Worm (Caenorhabditis elegans) whole organism, late embryonic: ENCODE results near the gene R12C12.9.
A peak's percentile ranks its signal among the peaks of the same experiment; 100 is the strongest.

ENCODE experiments used
- C38D4.7 ChIP-seq: fragments of 200-800 bp; sonication (Bioruptor generic); optimal IDR thresholded peaks from 2 replicates; lab custom pipeline; 2018; ENCODE audit warnings: mild to moderate bottlenecking, missing genetic modification characterization, moderate library complexity, missing compliant biosample characterization
- K02D7.2 ChIP-seq: sonication (generic microtip); optimal IDR thresholded peaks from 2 replicates; lab custom pipeline; 2017; ENCODE audit warnings: mild to moderate bottlenecking, missing genetic modification characterization, missing compliant biosample characterization
- Y22D7AL.16 ChIP-seq: sonication (generic microtip); optimal IDR thresholded peaks from 2 replicates; lab custom pipeline; 2016; ENCODE audit warnings: missing genetic modification characterization, missing compliant biosample characterization
- ama-1 ChIP-seq: fragments of 150-350 bp; optimal IDR thresholded peaks from 2 replicates; lab custom pipeline; 2014
- ceh-18 ChIP-seq: sonication (generic microtip); optimal IDR thresholded peaks from 2 replicates; lab custom pipeline; 2016; ENCODE audit warnings: missing genetic modification characterization, missing compliant biosample characterization
- ceh-19 ChIP-seq: fragments of 200-800 bp; sonication (Bioruptor generic); optimal IDR thresholded peaks from 2 replicates; lab custom pipeline; 2018; ENCODE audit warnings: mild to moderate bottlenecking, missing genetic modification characterization, missing compliant biosample characterization
- ceh-22 ChIP-seq: sonication (generic microtip); optimal IDR thresholded peaks from 2 replicates; lab custom pipeline; 2017; ENCODE audit warnings: missing biosample characterization, missing genetic modification characterization
- ceh-30 ChIP-seq: fragments of 150-350 bp; optimal IDR thresholded peaks from 2 replicates; lab custom pipeline; 2014; ENCODE audit warnings: missing biosample characterization, missing genetic modification characterization
- ceh-31 ChIP-seq: sonication (generic microtip); optimal IDR thresholded peaks from 2 replicates; lab custom pipeline; 2016; ENCODE audit warnings: missing genetic modification characterization, missing compliant biosample characterization
- ceh-48 ChIP-seq: sonication (generic microtip); optimal IDR thresholded peaks from 2 replicates; lab custom pipeline; 2016; ENCODE audit warnings: missing genetic modification characterization, inconsistent platforms, missing compliant biosample characterization
- ceh-6 ChIP-seq: fragments of 200-800 bp; sonication (Bioruptor generic); optimal IDR thresholded peaks from 2 replicates; lab custom pipeline; 2018; ENCODE audit warnings: mild to moderate bottlenecking, missing genetic modification characterization, missing compliant biosample characterization
- ceh-9 ChIP-seq: sonication (generic microtip); optimal IDR thresholded peaks from 2 replicates; lab custom pipeline; 2016; ENCODE audit warnings: mild to moderate bottlenecking, missing genetic modification characterization, inconsistent platforms, missing compliant biosample characterization
- dmd-4 ChIP-seq: sonication (generic microtip); optimal IDR thresholded peaks from 2 replicates; lab custom pipeline; 2016; ENCODE audit warnings: borderline replicate concordance, missing genetic modification characterization, missing compliant biosample characterization
- dve-1 ChIP-seq: sonication (generic microtip); optimal IDR thresholded peaks from 2 replicates; lab custom pipeline; 2017; ENCODE audit warnings: antibody characterized with exemption, mild to moderate bottlenecking, missing genetic modification characterization, missing compliant biosample characterization
- elt-2 ChIP-seq: sonication (generic microtip); optimal IDR thresholded peaks from 2 replicates; lab custom pipeline; 2016; ENCODE audit warnings: missing genetic modification reagents, missing genetic modification characterization, missing compliant biosample characterization
- eyg-1 ChIP-seq: sonication (generic microtip); optimal IDR thresholded peaks from 2 replicates; lab custom pipeline; 2016; ENCODE audit warnings: missing genotype, missing genetic modification characterization, missing compliant biosample characterization
- fkh-6 ChIP-seq: sonication (generic microtip); optimal IDR thresholded peaks from 2 replicates; lab custom pipeline; 2016; ENCODE audit warnings: missing genetic modification characterization, missing compliant biosample characterization
- hlh-15 ChIP-seq: sonication (generic microtip); optimal IDR thresholded peaks from 2 replicates; lab custom pipeline; 2016; ENCODE audit warnings: missing genetic modification characterization, missing compliant biosample characterization
- hlh-30 ChIP-seq: sonication (generic microtip); optimal IDR thresholded peaks from 2 replicates; lab custom pipeline; 2017; ENCODE audit warnings: antibody characterized with exemption, missing genetic modification characterization, missing compliant biosample characterization; ENCODE audit not compliant: insufficient read depth
- hlh-6 ChIP-seq: sonication (generic microtip); optimal IDR thresholded peaks from 2 replicates; lab custom pipeline; 2016; ENCODE audit warnings: missing genotype, missing genetic modification characterization, missing compliant biosample characterization
- lim-6 ChIP-seq: sonication (generic microtip); optimal IDR thresholded peaks from 2 replicates; lab custom pipeline; 2016; ENCODE audit warnings: missing genetic modification characterization, missing compliant biosample characterization
- lin-11 ChIP-seq: fragments of 200-800 bp; sonication (Bioruptor generic); optimal IDR thresholded peaks from 2 replicates; lab custom pipeline; 2018; ENCODE audit warnings: mild to moderate bottlenecking, missing genetic modification characterization, missing compliant biosample characterization
- madf-2 ChIP-seq: sonication (generic microtip); optimal IDR thresholded peaks from 2 replicates; lab custom pipeline; 2017; ENCODE audit warnings: missing genetic modification characterization, missing compliant biosample characterization
- nhr-232 ChIP-seq: sonication (generic microtip); optimal IDR thresholded peaks from 2 replicates; lab custom pipeline; 2016; ENCODE audit warnings: missing genetic modification characterization, missing compliant biosample characterization
- odd-2 ChIP-seq: sonication (generic microtip); optimal IDR thresholded peaks from 2 replicates; lab custom pipeline; 2017; ENCODE audit warnings: antibody characterized with exemption, mild to moderate bottlenecking, missing genetic modification characterization, missing compliant biosample characterization
- pat-9 ChIP-seq: fragments of 200-800 bp; sonication (Bioruptor generic); optimal IDR thresholded peaks from 2 replicates; lab custom pipeline; 2018; ENCODE audit warnings: mild to moderate bottlenecking, missing genetic modification characterization, moderate library complexity, missing compliant biosample characterization
- pha-2 ChIP-seq: sonication (generic microtip); optimal IDR thresholded peaks from 2 replicates; lab custom pipeline; 2017; ENCODE audit warnings: mild to moderate bottlenecking, missing genetic modification characterization, missing compliant biosample characterization
- pqm-1 ChIP-seq: sonication (generic microtip); optimal IDR thresholded peaks from 2 replicates; lab custom pipeline; 2016; ENCODE audit warnings: missing genetic modification characterization, missing compliant biosample characterization
- ref-2 ChIP-seq: sonication (generic microtip); optimal IDR thresholded peaks from 2 replicates; lab custom pipeline; 2016; ENCODE audit warnings: missing genetic modification characterization, missing compliant biosample characterization
- rnt-1 ChIP-seq: sonication (generic microtip); optimal IDR thresholded peaks from 2 replicates; lab custom pipeline; 2016; ENCODE audit warnings: missing genetic modification characterization, missing compliant biosample characterization
- sox-2 ChIP-seq: fragments of 200-800 bp; sonication (Bioruptor generic); IDR thresholded peaks from 2 replicates; pipeline ENCODE4 v1.3.6; 2022; ENCODE audit warnings: missing genetic modification reagents, missing genetic modification characterization, missing compliant biosample characterization
- sox-4 ChIP-seq: sonication (generic microtip); optimal IDR thresholded peaks from 2 replicates; lab custom pipeline; 2017; ENCODE audit warnings: mild to moderate bottlenecking, missing genetic modification characterization, inconsistent platforms, missing compliant biosample characterization
- tbx-7 ChIP-seq: sonication (generic microtip); optimal IDR thresholded peaks from 2 replicates; lab custom pipeline; 2016; ENCODE audit warnings: missing genotype, missing genetic modification characterization, missing compliant biosample characterization
- unc-3 ChIP-seq, 2 experiments: fragments of 200-800 bp in 1 of 2; sonication (Bioruptor generic) in 1 of 2; sonication (generic microtip) in 1 of 2; conservative IDR thresholded peaks in 1 of 2; optimal IDR thresholded peaks in 1 of 2; 2 replicates each; pipeline versions ENCODE4 v1.3.6 to Lab custom; 2016 to 2022; ENCODE audit warnings: missing compliant biosample characterization in 2 of 2, missing genetic modification characterization in 2 of 2, missing genetic modification reagents in 1 of 2
- unc-42 ChIP-seq: sonication (generic microtip); optimal IDR thresholded peaks from 2 replicates; lab custom pipeline; 2016; ENCODE audit warnings: missing genotype, missing genetic modification characterization, missing compliant biosample characterization
- unc-55 ChIP-seq: sonication (generic microtip); optimal IDR thresholded peaks from 2 replicates; lab custom pipeline; 2017; ENCODE audit warnings: missing biosample characterization, missing genetic modification reagents, missing genetic modification characterization
- ztf-16 ChIP-seq: sonication (generic microtip); optimal IDR thresholded peaks from 2 replicates; lab custom pipeline; 2017; ENCODE audit warnings: missing genetic modification characterization, missing compliant biosample characterization

Gene R12C12.9

DNA sequence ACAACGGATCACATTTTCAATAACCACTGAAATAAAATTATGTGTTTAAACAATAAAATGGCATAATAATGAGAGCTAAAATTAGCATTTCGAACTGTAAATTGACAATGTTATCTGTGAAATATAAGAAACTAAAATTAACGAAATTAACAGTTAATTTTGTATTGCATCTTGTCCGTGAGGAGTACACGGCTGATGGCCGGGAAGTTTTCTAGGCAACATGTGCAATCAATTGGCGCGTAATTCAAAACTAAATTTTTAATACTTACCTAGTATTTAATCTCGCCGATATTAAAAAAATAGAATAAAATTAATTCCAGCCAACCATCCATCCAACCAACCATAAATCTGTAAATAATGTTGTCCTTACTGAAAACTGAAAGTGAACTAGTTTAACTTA is 36.7 kb upstream of the R12C12.9 start (continued):
- no peak for TF ChIP-seq dmd-4 (tag; lab: Kevin White, UChicago)
- TF ChIP-seq ceh-6 = no peak
- no peak for TF ChIP-seq lin-11 (tag; lab: Kevin White, UChicago)
- no peak for TF ChIP-seq ama-1 (lab: Kevin White, UChicago)
- TF ChIP-seq unc-55 (GFP tag; lab: Kevin White, UChicago) = no peak
- no peak for TF ChIP-seq madf-2 (tag; lab: Kevin White, UChicago)
- TF ChIP-seq ztf-16 (tag; lab: Kevin White, UChicago) = no peak
- no peak for TF ChIP-seq Y22D7AL.16 (tag; lab: Kevin White, UChicago)
- peak; percentile 22 for TF ChIP-seq fkh-6 (tag; lab: Kevin White, UChicago)
- no peak for TF ChIP-seq sox-2 (GFP tag; lab: Robert Waterston, UW)
- no peak for TF ChIP-seq pha-2 (tag; lab: Kevin White, UChicago)
- TF ChIP-seq K02D7.2 (tag; lab: Kevin White, UChicago) = no peak
- peak; percentile 10 for TF ChIP-seq ceh-18 (tag; lab: Kevin White, UChicago)
- no peak for TF ChIP-seq dve-1
- TF ChIP-seq ceh-9 (tag; lab: Kevin White, UChicago) = no peak
- TF ChIP-seq ref-2 = peak; percentile 72
- no peak for TF ChIP-seq ceh-19 (GFP tag; lab: Kevin White, UChicago)
- TF ChIP-seq ceh-30 = no peak
- no peak for TF ChIP-seq sox-4
- no peak for TF ChIP-seq nhr-232
- TF ChIP-seq rnt-1 (tag; lab: Kevin White, UChicago) = peak; percentile 56
- TF ChIP-seq hlh-6 (tag; lab: Kevin White, UChicago) = no peak

DNA sequence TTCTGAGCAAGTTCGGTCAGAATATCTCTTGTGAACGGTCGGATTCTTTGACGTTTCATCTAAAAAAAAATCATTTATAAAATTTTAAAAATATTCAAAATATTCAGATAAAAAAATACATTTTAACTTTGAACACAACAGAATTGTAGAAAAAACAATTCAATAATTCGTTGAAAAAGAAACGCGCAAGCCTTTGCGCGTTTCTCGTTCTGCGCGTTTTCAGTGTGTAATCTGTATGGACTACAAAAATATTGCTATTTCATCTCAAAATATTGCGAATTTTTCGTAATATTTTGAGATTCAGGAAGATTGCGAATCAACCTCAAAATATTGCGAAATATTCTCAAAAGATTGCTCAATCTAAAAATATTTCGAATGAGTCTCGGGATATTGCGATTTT is 31.1 kb upstream of the R12C12.9 start, which contains the start of gene R12C12.7:
Gene R12C12.7 (minus strand): TSS at position 59 of the 400 bp plus-strand sequence.
- TF ChIP-seq elt-2 (peak; percentile 37), ref-2 (no peak)

DNA sequence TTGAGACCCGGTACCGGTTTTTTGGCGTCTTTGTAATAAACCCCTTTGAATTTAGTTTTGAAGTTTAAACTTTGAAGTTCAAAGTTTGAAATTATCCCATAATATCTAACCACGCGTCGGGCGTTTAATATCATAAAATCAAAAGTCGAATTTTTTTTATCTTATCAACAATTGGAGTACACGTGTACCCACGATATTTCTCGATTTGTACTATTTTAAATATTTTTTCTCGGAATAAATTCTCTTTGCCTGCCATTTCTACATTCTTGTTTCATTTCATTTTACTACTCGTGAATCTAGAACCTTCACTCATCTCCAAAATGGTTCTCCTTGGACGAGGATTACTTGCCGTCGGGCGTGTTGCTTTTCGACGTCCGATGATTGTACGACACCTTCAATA is 25.3 kb upstream of the R12C12.9 start, which contains the start of gene gldc-1:
Gene gldc-1 (plus strand): TSS at position 301 of the 400 bp plus-strand sequence.
- TF ChIP-seq ceh-31 (tag; lab: Kevin White, UChicago) (no peak), eyg-1 (tag; lab: Kevin White, UChicago) (no peak), tbx-7 (no peak), hlh-15 (no peak), odd-2 (no peak), unc-3 (GFP tag; conservative IDR thresholded peaks at IDR 0.05; lab: Robert Waterston, UW) (no peak), unc-3 (tag; optimal IDR thresholded peaks at IDR 0.05; lab: Kevin White, UChicago) (no peak), ceh-22 (no peak), hlh-30 (tag; lab: Kevin White, UChicago) (no peak), sox-4 (no peak), unc-42 (tag; lab: Kevin White, UChicago) (no peak), pqm-1 (tag; lab: Kevin White, UChicago) (no peak), dmd-4 (tag; lab: Kevin White, UChicago) (no peak), ceh-6 (no peak), C38D4.7 (GFP tag; lab: Kevin White, UChicago) (no peak), rnt-1 (tag; lab: Kevin White, UChicago) (no peak), lim-6 (tag; lab: Kevin White, UChicago) (no peak), ceh-48 (tag; lab: Kevin White, UChicago) (no peak), ceh-19 (GFP tag; lab: Kevin White, UChicago) (no peak)

DNA sequence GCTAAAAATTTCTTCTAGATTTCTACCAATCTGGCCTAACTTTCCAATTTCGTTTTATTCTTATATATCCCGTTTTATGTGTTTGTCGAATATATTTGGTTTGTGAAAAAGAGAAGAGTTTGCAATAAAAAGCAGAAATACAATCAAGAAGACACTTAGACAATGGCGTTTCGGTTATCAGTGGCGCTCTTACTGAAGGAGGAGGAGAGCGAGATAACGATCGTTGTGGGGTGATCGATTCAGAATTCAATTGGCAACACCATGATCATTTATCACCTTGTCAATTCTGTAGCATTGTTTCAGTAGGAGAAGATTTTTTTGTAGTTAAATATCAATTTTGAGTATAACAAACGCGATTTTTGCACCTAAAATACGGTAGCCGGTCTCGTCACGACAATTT is 24.8 kb upstream of the R12C12.9 start:
- TF ChIP-seq lin-11 (tag; lab: Kevin White, UChicago) = no peak
- TF ChIP-seq pat-9 = no peak
- no peak for TF ChIP-seq ref-2
- TF ChIP-seq elt-2 = peak; percentile 78
